Worm (Caenorhabditis elegans) whole organism, young adult: ENCODE results near the gene sqd-1.

ENCODE experiments used
- B0336.3 ChIP-seq: fragments of 200-800 bp; sonication (Bioruptor generic); IDR thresholded peaks from 2 replicates; pipeline ENCODE4 v1.3.6; 2022; ENCODE audit warnings: missing genetic modification characterization, missing compliant biosample characterization
- F52B5.7 ChIP-seq: sonication (generic microtip); optimal IDR thresholded peaks from 2 replicates; lab custom pipeline; 2016; ENCODE audit warnings: mild to moderate bottlenecking, missing genetic modification characterization, missing compliant biosample characterization
- F57A8.1 ChIP-seq: fragments of 200-800 bp; sonication (Bioruptor generic); optimal IDR thresholded peaks from 2 replicates; lab custom pipeline; 2018; ENCODE audit warnings: mild to moderate bottlenecking, missing genetic modification characterization, moderate library complexity, missing compliant biosample characterization
- F57C9.4 ChIP-seq: sonication (generic microtip); optimal IDR thresholded peaks from 2 replicates; lab custom pipeline; 2017; ENCODE audit warnings: mild to moderate bottlenecking, missing genetic modification characterization, missing compliant biosample characterization
- T26A5.8 ChIP-seq: sonication (generic microtip); optimal IDR thresholded peaks from 2 replicates; lab custom pipeline; 2016; ENCODE audit warnings: missing genetic modification characterization, missing compliant biosample characterization
- Y56A3A.18 ChIP-seq: fragments of 200-800 bp; sonication (Bioruptor generic); IDR thresholded peaks from 2 replicates; pipeline ENCODE4 v1.3.6; 2022; ENCODE audit warnings: missing genetic modification reagents, missing genetic modification characterization, missing compliant biosample characterization
- ama-1 ChIP-seq, 3 experiments: fragments of 150-350 bp in 1 of 3; sonication (generic microtip) in 2 of 3; optimal IDR thresholded peaks; 2 replicates each; lab custom pipeline; 2014 to 2018; ENCODE audit warnings: missing biosample characterization in 2 of 3, missing genetic modification characterization in 2 of 3, missing genetic modification reagents in 2 of 3
- aptf-3 ChIP-seq: fragments of 200-800 bp; sonication (Bioruptor generic); IDR thresholded peaks from 2 replicates; pipeline ENCODE4 v1.3.6; 2022; ENCODE audit warnings: missing genetic modification characterization, missing compliant biosample characterization
- bed-1 ChIP-seq: fragments of 200-800 bp; sonication (Bioruptor generic); IDR thresholded peaks from 2 replicates; pipeline ENCODE4 v1.3.6; 2022; ENCODE audit warnings: missing genetic modification reagents, missing genetic modification characterization, missing compliant biosample characterization
- cebp-1 ChIP-seq, 2 experiments: fragments of 200-800 bp in 1 of 2; sonication (Bioruptor generic) in 1 of 2; sonication (generic microtip) in 1 of 2; IDR thresholded peaks in 1 of 2; optimal IDR thresholded peaks in 1 of 2; 2 replicates each; pipeline versions ENCODE4 v1.3.6 to Lab custom; 2017 to 2022; ENCODE audit warnings: missing compliant biosample characterization in 2 of 2, missing genetic modification characterization in 2 of 2, mild to moderate bottlenecking in 1 of 2, missing genetic modification reagents in 1 of 2, moderate library complexity in 1 of 2
- ceh-58 ChIP-seq: fragments of 200-800 bp; sonication (Bioruptor generic); IDR thresholded peaks from 2 replicates; pipeline ENCODE4 v1.3.6; 2022; ENCODE audit warnings: missing genetic modification characterization, missing compliant biosample characterization
- ceh-79 ChIP-seq: sonication (generic microtip); optimal IDR thresholded peaks from 2 replicates; lab custom pipeline; 2017; ENCODE audit warnings: mild to moderate bottlenecking, missing genetic modification characterization, missing compliant biosample characterization
- die-1 ChIP-seq: sonication (generic microtip); optimal IDR thresholded peaks from 2 replicates; lab custom pipeline; 2016; ENCODE audit warnings: missing genotype, mild to moderate bottlenecking, missing genetic modification characterization, missing compliant biosample characterization
- dox-1 ChIP-seq: fragments of 200-800 bp; sonication (Bioruptor generic); IDR thresholded peaks from 2 replicates; pipeline ENCODE4 v1.3.6; 2022; ENCODE audit warnings: missing genetic modification reagents, missing genetic modification characterization, missing compliant biosample characterization
- egl-18 ChIP-seq: fragments of 200-800 bp; sonication (Bioruptor generic); IDR thresholded peaks from 2 replicates; pipeline ENCODE4 v1.3.6; 2022; ENCODE audit warnings: missing genetic modification reagents, missing genetic modification characterization, missing compliant biosample characterization
- egrh-3 ChIP-seq: fragments of 200-800 bp; sonication (Bioruptor generic); IDR thresholded peaks from 2 replicates; pipeline ENCODE4 v1.3.6; 2022; ENCODE audit warnings: missing genetic modification reagents, missing genetic modification characterization, missing compliant biosample characterization
- gei-17 ChIP-seq: fragments of 200-800 bp; sonication (Bioruptor generic); optimal IDR thresholded peaks from 2 replicates; lab custom pipeline; 2018; ENCODE audit warnings: mild to moderate bottlenecking, missing genetic modification characterization, missing compliant biosample characterization
- hsf-1 ChIP-seq: fragments of 200-800 bp; sonication (Bioruptor generic); IDR thresholded peaks from 2 replicates; pipeline ENCODE4 v1.3.6; 2022; ENCODE audit warnings: missing genetic modification reagents, missing genetic modification characterization, missing compliant biosample characterization
- lag-1 ChIP-seq: fragments of 200-800 bp; sonication (Bioruptor generic); IDR thresholded peaks from 2 replicates; pipeline ENCODE4 v1.3.6; 2022; ENCODE audit warnings: missing genetic modification reagents, missing genetic modification characterization, missing compliant biosample characterization
- let-607 ChIP-seq, 2 experiments: fragments of 200-800 bp in 1 of 2; sonication (Bioruptor generic) in 1 of 2; sonication (generic microtip) in 1 of 2; optimal IDR thresholded peaks; 2 replicates each; lab custom pipeline; 2016 to 2018; ENCODE audit warnings: mild to moderate bottlenecking in 2 of 2, missing compliant biosample characterization in 2 of 2, missing genetic modification characterization in 2 of 2, moderate library complexity in 2 of 2, missing genotype in 1 of 2
- lin-54 ChIP-seq: fragments of 200-800 bp; sonication (Bioruptor generic); optimal IDR thresholded peaks from 2 replicates; lab custom pipeline; 2018; ENCODE audit warnings: mild to moderate bottlenecking, missing genetic modification characterization, missing compliant biosample characterization
- mxl-1 ChIP-seq: sonication (generic microtip); optimal IDR thresholded peaks from 2 replicates; lab custom pipeline; 2016; ENCODE audit warnings: missing genetic modification characterization, missing compliant biosample characterization
- nfya-2 ChIP-seq: fragments of 200-800 bp; sonication (Bioruptor generic); IDR thresholded peaks from 2 replicates; pipeline ENCODE4 v1.3.6; 2022; ENCODE audit warnings: missing genetic modification reagents, missing genetic modification characterization, missing compliant biosample characterization
- nhr-120 ChIP-seq: fragments of 200-800 bp; sonication (Bioruptor generic); IDR thresholded peaks from 2 replicates; pipeline ENCODE4 v1.3.6; 2022; ENCODE audit warnings: missing genetic modification characterization, missing compliant biosample characterization
- nhr-27 ChIP-seq: fragments of 200-800 bp; sonication (Bioruptor generic); optimal IDR thresholded peaks from 2 replicates; lab custom pipeline; 2018; ENCODE audit warnings: mild to moderate bottlenecking, missing genetic modification characterization, moderate library complexity, missing compliant biosample characterization
- nhr-80 ChIP-seq: sonication (generic microtip); optimal IDR thresholded peaks from 2 replicates; lab custom pipeline; 2016; ENCODE audit warnings: missing genetic modification characterization, missing compliant biosample characterization
- nhr-90 ChIP-seq: sonication (generic microtip); optimal IDR thresholded peaks from 2 replicates; lab custom pipeline; 2016; ENCODE audit warnings: missing genotype, mild to moderate bottlenecking, missing genetic modification characterization, missing compliant biosample characterization
- repo-1 ChIP-seq: sonication (generic microtip); optimal IDR thresholded peaks from 2 replicates; lab custom pipeline; 2017; ENCODE audit warnings: mild to moderate bottlenecking, missing genetic modification characterization, missing compliant biosample characterization
- snpc-1.1 ChIP-seq: sonication (generic microtip); optimal IDR thresholded peaks from 2 replicates; lab custom pipeline; 2017; ENCODE audit warnings: missing genetic modification characterization, mild to moderate bottlenecking, missing compliant biosample characterization, antibody characterized with exemption, moderate library complexity, missing genotype, missing genetic modification reagents; ENCODE audit not compliant: insufficient read depth
- snpc-4 ChIP-seq, 5 experiments: fragments of 150-350 bp in 1 of 5; sonication (generic microtip) in 4 of 5; optimal IDR thresholded peaks; 2 replicates each; lab custom pipeline; 2014 to 2018; ENCODE audit warnings: missing genetic modification characterization in 5 of 5, missing biosample characterization in 3 of 5, antibody characterized with exemption in 2 of 5, mild to moderate bottlenecking in 2 of 5, missing compliant biosample characterization in 2 of 5, missing genotype in 2 of 5, moderate library complexity in 2 of 5, missing genetic modification reagents in 1 of 5
- tbp1 ChIP-seq: fragments of 200-800 bp; sonication (Bioruptor generic); optimal IDR thresholded peaks from 2 replicates; lab custom pipeline; 2018; ENCODE audit warnings: mild to moderate bottlenecking, missing genetic modification characterization, missing compliant biosample characterization
- zfh-2 ChIP-seq: fragments of 200-800 bp; sonication (Bioruptor generic); conservative IDR thresholded peaks from 2 replicates; pipeline ENCODE4 v1.3.6; 2022; ENCODE audit warnings: missing genetic modification reagents, missing genetic modification characterization, missing compliant biosample characterization
- ztf-26 ChIP-seq: sonication (generic microtip); optimal IDR thresholded peaks from 2 replicates; lab custom pipeline; 2017; ENCODE audit warnings: missing genetic modification characterization, missing compliant biosample characterization

The sqd-1 gene

DNA sequence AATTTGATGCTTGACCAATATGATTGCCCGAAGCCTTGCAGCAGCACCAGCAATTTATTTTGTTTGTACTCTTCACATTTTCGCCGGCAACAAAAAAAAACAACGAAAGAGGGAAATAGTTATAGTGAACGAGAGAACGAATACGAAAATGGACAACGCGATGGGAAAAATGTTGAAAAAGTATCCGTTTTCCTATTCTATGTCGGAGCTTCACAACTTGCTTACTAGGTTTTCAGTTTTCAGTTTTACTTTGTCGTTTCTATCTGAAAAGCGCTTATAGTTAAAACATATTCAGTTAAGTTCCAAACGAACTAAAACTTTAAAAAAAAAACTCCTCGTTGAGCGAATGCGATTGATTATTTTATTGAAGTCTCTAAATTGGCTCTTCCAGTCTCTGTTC, 4.2 kb downstream of the sqd-1 start:
- TF ChIP-seq F52B5.7 (tag; lab: Kevin White, UChicago): no peak
- TF ChIP-seq nhr-90 (tag; lab: Kevin White, UChicago): no peak
- no peak for TF ChIP-seq let-607 (tag; optimal IDR thresholded peaks at IDR 0.05; lab: Kevin White, UChicago)
- no peak for TF ChIP-seq ceh-79 (tag; lab: Kevin White, UChicago)
- no peak for TF ChIP-seq hsf-1 (GFP tag; lab: Robert Waterston, UW)
- TF ChIP-seq nhr-27: no peak
- no peak for TF ChIP-seq Y56A3A.18 (GFP tag; lab: Robert Waterston, UW)
- TF ChIP-seq mxl-1 (tag; lab: Kevin White, UChicago): no peak
- no peak for TF ChIP-seq tbp1 (GFP tag; lab: Kevin White, UChicago)
- no peak for TF ChIP-seq die-1
- TF ChIP-seq nhr-120 (GFP tag; lab: Robert Waterston, UW): no peak
- no peak for TF ChIP-seq snpc-1.1 (tag; lab: Kevin White, UChicago)
- TF ChIP-seq F57A8.1 (GFP tag; lab: Kevin White, UChicago): no peak
- TF ChIP-seq dox-1 (GFP tag; lab: Robert Waterston, UW): no peak
- no peak for TF ChIP-seq bed-1 (GFP tag; lab: Robert Waterston, UW)
- no peak for TF ChIP-seq lin-54 (GFP tag; lab: Kevin White, UChicago)
- no peak for TF ChIP-seq gei-17 (GFP tag; lab: Kevin White, UChicago)

DNA sequence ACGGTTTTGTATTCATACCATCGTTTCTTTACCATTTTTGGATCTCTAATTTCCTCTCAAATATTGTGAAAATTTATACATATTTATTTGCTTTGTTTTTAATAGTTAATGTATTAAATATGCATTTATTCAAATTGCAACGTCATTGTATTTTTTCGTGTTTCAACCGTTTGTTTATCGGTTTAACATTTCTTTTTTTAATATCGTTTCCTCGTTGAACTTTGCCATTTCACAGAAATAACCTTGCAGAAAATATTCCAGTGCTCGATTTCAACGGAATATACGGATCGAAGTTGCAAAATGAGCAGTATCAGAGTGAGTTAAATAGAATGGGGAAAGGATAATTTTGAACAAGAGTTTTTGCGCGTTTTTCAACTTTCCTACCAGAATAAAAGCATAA, 5.4 kb downstream of the sqd-1 start, which contains the start of gene seu-1:
Gene seu-1 (plus strand): TSS at position 301 of the 400 bp plus-strand sequence.
- TF ChIP-seq ama-1 (optimal IDR thresholded peaks at IDR 0.05; lab: Kevin White, UChicago): no peak
- no peak for TF ChIP-seq ama-1 (GFP tag; optimal IDR thresholded peaks at IDR 0.05; lab: Kevin White, UChicago)
- no peak for TF ChIP-seq nfya-2 (GFP tag; lab: Robert Waterston, UW)
- no peak for TF ChIP-seq aptf-3
- TF ChIP-seq lag-1: no peak
- TF ChIP-seq T26A5.8 (tag; lab: Kevin White, UChicago): no peak
- no peak for TF ChIP-seq F57C9.4
- no peak for TF ChIP-seq snpc-1.1 (tag; lab: Kevin White, UChicago)
- no peak for TF ChIP-seq egrh-3 (GFP tag; lab: Robert Waterston, UW)
- TF ChIP-seq snpc-4 (GFP tag; optimal IDR thresholded peaks at IDR 0.05; lab: Kevin White, UChicago): no peak
- TF ChIP-seq snpc-4 (tag; optimal IDR thresholded peaks at IDR 0.05; lab: Kevin White, UChicago): no peak
- TF ChIP-seq nhr-120 (GFP tag; lab: Robert Waterston, UW): no peak
- no peak for TF ChIP-seq zfh-2

DNA sequence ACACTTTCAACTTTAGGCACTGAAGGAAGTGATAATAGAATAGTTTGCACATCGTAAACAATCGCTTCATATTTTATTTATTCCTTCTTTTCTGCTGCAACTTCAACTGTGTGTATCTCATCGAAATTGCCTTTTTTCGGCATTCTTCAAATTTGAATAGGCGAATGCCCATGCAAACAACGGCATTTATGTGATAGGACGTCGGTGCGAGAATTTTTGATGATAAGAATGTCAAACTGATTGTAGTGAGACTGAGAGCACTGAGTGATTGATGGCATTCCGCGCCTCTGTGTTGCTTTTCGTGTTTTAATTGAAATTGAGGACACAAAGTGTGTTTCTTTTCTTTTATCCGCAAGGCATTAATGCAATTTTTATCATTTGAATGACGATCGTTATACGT, 6.8 kb downstream of the sqd-1 start:
- no peak for TF ChIP-seq F57A8.1 (GFP tag; lab: Kevin White, UChicago)
- TF ChIP-seq ceh-58 (GFP tag; lab: Robert Waterston, UW): 0 out of 2 replicates have a peak, but pooled peaks have one; percentile 29
- no peak for TF ChIP-seq ztf-26
- peak; percentile 88 for TF ChIP-seq nhr-80
- 0 out of 2 replicates have a peak, but pooled peaks have one; percentile 32 for TF ChIP-seq B0336.3 (GFP tag; lab: Robert Waterston, UW)
- TF ChIP-seq dox-1 (GFP tag; lab: Robert Waterston, UW): peak; percentile 57
- TF ChIP-seq cebp-1 (GFP tag; IDR thresholded peaks at IDR 0.05; lab: Robert Waterston, UW): no peak
- TF ChIP-seq cebp-1 (tag; optimal IDR thresholded peaks at IDR 0.05; lab: Kevin White, UChicago): peak; percentile 40

DNA sequence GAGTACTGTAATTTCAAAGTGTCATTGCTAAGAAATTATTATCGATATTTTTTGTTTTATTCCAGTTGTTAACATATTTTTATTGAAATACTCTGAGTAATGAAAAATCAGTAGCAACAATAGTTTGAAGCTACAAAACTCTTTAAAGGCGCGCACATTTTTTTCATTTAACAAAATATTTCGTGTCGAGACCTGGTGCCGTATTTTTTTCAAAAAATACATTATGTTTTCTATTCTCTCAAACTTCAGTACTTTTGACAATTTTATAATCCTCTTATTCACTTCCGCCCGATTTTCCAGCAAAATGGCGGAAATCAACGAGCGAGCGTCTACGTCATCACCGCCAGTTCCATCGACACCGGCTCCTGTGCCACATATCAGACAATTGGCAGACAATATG, 9.9 kb downstream of the sqd-1 start, which contains the start of gene blos-2:
Gene blos-2 (plus strand): TSS at position 301 of the 400 bp plus-strand sequence.
- TF ChIP-seq egl-18 (GFP tag; lab: Robert Waterston, UW): no peak
- TF ChIP-seq repo-1 (tag; lab: Kevin White, UChicago): peak; percentile 17
